Fruit fly (Drosophila melanogaster) S2 (cell line): Measurements from ENCODE around the gene CG34258.

Source experiments
- CG8478 ChIP-seq: fragments of >200 bp; optimal IDR thresholded peaks from 2 replicates; lab custom pipeline; 2018
- CTCF ChIP-seq, 2 experiments: fragments of >200 bp; optimal IDR thresholded peaks; 2 replicates each; lab custom pipeline; 2018

DNA sequence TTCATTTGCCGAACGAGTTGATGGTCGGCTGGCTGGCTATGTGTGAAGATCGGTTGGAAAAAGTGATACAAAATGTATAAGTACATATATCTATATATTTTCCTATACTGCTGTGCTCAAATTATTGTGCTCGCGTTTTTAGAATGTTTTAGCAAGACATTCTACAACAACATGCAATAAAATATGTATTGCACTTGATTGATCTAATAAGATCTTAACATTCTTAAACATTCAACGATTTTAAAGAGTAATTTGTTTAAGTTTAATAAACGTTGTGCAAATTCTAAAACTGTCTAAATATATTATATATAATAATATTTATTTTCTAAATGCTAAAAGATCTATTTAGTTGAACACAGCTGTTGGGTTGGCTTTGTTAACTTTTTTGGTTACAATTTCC is 11.4 kb downstream of the CG34258 start:
- TF ChIP-seq CTCF (optimal IDR thresholded peaks at IDR 0.05; lab: Kevin White, UChicago) (no peak), CG8478 (lab: Kevin White, UChicago) (no peak)
